Worm (Caenorhabditis elegans) whole organism, early embryonic: ENCODE results near the gene C16A11.2.

Experiments used
- B0310.2 ChIP-seq: sonication (generic microtip); optimal IDR thresholded peaks from 2 replicates; lab custom pipeline; 2016; ENCODE audit warnings: mild to moderate bottlenecking, missing genetic modification characterization, missing compliant biosample characterization
- F13C5.2 ChIP-seq: sonication (generic microtip); optimal IDR thresholded peaks from 2 replicates; lab custom pipeline; 2017; ENCODE audit warnings: mild to moderate bottlenecking, missing genetic modification characterization, inconsistent platforms, missing compliant biosample characterization
- aly-1 ChIP-seq: sonication (generic microtip); optimal IDR thresholded peaks from 2 replicates; lab custom pipeline; 2016; ENCODE audit warnings: missing genetic modification characterization, missing compliant biosample characterization
- ama-1 ChIP-seq: fragments of 150-350 bp; optimal IDR thresholded peaks from 2 replicates; lab custom pipeline; 2014
- ceh-13 ChIP-seq: fragments of 200-800 bp; sonication (Bioruptor generic); optimal IDR thresholded peaks from 2 replicates; lab custom pipeline; 2018; ENCODE audit warnings: mild to moderate bottlenecking, missing genetic modification characterization, missing compliant biosample characterization
- ceh-36 ChIP-seq: sonication (generic microtip); optimal IDR thresholded peaks from 2 replicates; lab custom pipeline; 2016; ENCODE audit warnings: missing genetic modification characterization, inconsistent platforms, missing compliant biosample characterization
- ets-7 ChIP-seq: sonication (generic microtip); optimal IDR thresholded peaks from 2 replicates; lab custom pipeline; 2016; ENCODE audit warnings: missing genotype, missing genetic modification characterization, missing compliant biosample characterization
- flt-1 ChIP-seq: fragments of 200-800 bp; sonication (Bioruptor generic); IDR thresholded peaks from 2 replicates; pipeline ENCODE4 v1.3.6; 2022; ENCODE audit warnings: missing genetic modification characterization, missing compliant biosample characterization
- hmbx-1 ChIP-seq: sonication (generic microtip); optimal IDR thresholded peaks from 2 replicates; lab custom pipeline; 2016; ENCODE audit warnings: mild to moderate bottlenecking, missing genetic modification characterization, missing compliant biosample characterization
- hmg-4 ChIP-seq: fragments of 200-800 bp; sonication (Bioruptor generic); optimal IDR thresholded peaks from 2 replicates; lab custom pipeline; 2018; ENCODE audit warnings: mild to moderate bottlenecking, missing genetic modification characterization, missing compliant biosample characterization
- hnd-1 ChIP-seq: sonication (generic microtip); optimal IDR thresholded peaks from 2 replicates; lab custom pipeline; 2016; ENCODE audit warnings: missing genetic modification characterization, missing compliant biosample characterization
- pes-1 ChIP-seq: fragments of 200-800 bp; sonication (Bioruptor generic); IDR thresholded peaks from 2 replicates; pipeline ENCODE4 v1.3.6; 2022; ENCODE audit warnings: missing genetic modification reagents, missing genetic modification characterization, missing compliant biosample characterization
- scrt-1 ChIP-seq: fragments of 200-800 bp; sonication (Bioruptor generic); IDR thresholded peaks from 2 replicates; pipeline ENCODE4 v1.3.6; 2022; ENCODE audit warnings: missing genetic modification characterization, missing compliant biosample characterization
- sea-1 ChIP-seq: fragments of 200-800 bp; sonication (Bioruptor generic); conservative IDR thresholded peaks from 2 replicates; pipeline ENCODE4 v1.3.6; 2022; ENCODE audit warnings: missing genetic modification characterization, missing compliant biosample characterization
- tbx-11 ChIP-seq: fragments of 200-800 bp; sonication (Bioruptor generic); IDR thresholded peaks from 2 replicates; pipeline ENCODE4 v1.3.6; 2022; ENCODE audit warnings: missing genetic modification characterization, missing compliant biosample characterization
- tbx-37 ChIP-seq: fragments of 200-800 bp; sonication (Bioruptor generic); conservative IDR thresholded peaks from 2 replicates; pipeline ENCODE4 v1.3.6; 2022; ENCODE audit warnings: missing genetic modification reagents, missing genetic modification characterization, missing compliant biosample characterization
- tra-4 ChIP-seq: sonication (generic microtip); optimal IDR thresholded peaks from 2 replicates; lab custom pipeline; 2017; ENCODE audit warnings: missing genetic modification characterization, missing compliant biosample characterization

The C16A11.2 gene

DNA sequence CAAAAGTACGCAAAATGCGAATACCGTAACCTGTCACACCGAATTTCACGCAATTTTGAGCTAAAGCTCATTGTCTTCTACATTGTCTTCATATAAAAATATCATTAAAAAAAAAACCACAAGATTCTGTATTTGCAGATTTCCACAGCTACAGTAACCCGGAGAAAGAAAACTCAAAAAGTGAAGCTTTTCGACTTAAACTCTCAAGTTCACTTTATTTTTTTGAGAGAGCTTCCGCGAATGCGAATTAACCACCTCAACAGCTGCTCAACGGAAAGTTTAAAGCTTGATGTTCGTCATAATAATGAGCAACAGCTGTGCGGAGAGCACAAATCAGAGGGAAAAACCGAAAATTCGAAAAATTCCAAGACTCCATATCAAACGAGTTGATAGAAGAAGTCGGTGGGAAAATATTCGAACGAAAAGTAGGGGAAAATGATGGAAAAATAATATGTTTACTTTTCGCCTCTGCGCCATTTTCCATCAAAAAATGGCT, 55.1 kb downstream of the C16A11.2 start:
- TF ChIP-seq ets-7 (no peak), tbx-11 (GFP tag; lab: Robert Waterston, UW) (no peak), tra-4 (tag; lab: Kevin White, UChicago) (no peak), tbx-37 (GFP tag; lab: Robert Waterston, UW) (no peak), hnd-1 (tag; lab: Kevin White, UChicago) (no peak)

DNA sequence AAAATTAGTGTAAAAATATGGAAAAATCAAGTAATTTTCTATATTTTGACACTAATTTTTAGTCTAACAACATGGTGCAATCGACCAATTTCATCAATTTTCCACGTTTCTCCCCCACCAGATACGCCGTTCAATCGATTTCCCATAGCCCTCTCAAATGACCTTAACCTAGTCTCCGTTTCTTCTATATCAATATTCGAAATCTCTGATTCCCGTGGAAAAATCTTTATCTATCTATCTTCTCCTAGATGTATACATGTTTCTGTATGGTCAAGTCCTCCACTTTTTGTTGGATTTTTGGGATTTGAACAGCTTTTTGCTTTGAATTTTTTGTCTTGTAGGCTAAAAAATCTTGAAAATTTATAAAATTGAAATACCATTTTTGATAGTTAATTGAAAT, 56.2 kb downstream of the C16A11.2 start:
- TF ChIP-seq ceh-36 (tag; lab: Kevin White, UChicago) (no peak), ama-1 (no peak), tra-4 (tag; lab: Kevin White, UChicago) (no peak), B0310.2 (no peak), sea-1 (no peak), hmbx-1 (tag; lab: Kevin White, UChicago) (no peak), hmg-4 (GFP tag; lab: Kevin White, UChicago) (no peak), scrt-1 (GFP tag; lab: Robert Waterston, UW) (no peak), ceh-13 (GFP tag; lab: Kevin White, UChicago) (no peak), flt-1 (GFP tag; lab: Robert Waterston, UW) (no peak), F13C5.2 (no peak), pes-1 (no peak), aly-1 (tag; lab: Kevin White, UChicago) (no peak), hnd-1 (tag; lab: Kevin White, UChicago) (no peak), ets-7 (no peak), tbx-11 (GFP tag; lab: Robert Waterston, UW) (no peak), tbx-37 (GFP tag; lab: Robert Waterston, UW) (no peak)
